1 worm cellular context compared by ENCODE assay signal in the genomic region with DNA sequence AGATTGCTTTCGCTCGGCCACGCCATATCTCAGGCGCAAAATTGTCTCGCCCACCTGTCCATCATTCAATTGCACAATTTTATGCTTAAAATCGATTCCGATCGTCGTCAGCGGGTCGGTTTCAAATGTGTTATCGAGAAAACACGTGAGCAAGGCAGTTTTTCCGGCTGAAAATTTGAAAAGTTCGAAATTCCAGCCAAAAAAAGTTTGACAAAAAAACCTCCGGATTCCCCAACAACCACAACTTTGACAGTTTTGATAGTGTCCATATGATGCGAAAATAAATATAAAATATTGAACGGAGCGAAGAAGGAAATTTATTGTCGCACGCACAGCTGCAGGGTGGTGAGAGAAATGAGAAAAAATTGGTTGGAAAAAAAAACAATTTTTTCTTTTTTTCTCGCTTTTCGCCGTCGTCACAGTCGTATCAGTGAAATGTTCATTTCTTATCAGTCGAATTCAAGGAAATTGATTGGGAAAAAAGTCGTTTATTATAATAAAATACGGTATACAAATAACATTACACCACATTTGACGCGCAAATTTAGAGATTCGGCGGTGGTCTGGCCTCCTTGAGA.
A peak's percentile ranks its signal among the peaks of the same experiment; 100 is the strongest.
TF ChIP-seq lines count a peak whose summit lies in the region.

Y71H2AM.12 (minus strand) TSS at position 486 of the 578 bp plus-strand sequence.

TF ChIP-seq in whole organism, L4 larva, 104 proteins besides CTCF, POLR2A, EP300 and RAD21 (continued from another document):
- TF ChIP-seq hlh-30 (tag; optimal IDR thresholded peaks at IDR 0.05; lab: Kevin White, UChicago; ENCODE audit: insufficient read depth) (no peak), lin-38 (GFP tag; IDR thresholded peaks at IDR 0.05; lab: Robert Waterston, UW) (no peak), set-16 (GFP tag; IDR thresholded peaks at IDR 0.05; lab: Robert Waterston, UW) (no peak), F10B5.3 (tag; optimal IDR thresholded peaks at IDR 0.05; lab: Kevin White, UChicago) (no peak), duxl-1 (tag; optimal IDR thresholded peaks at IDR 0.05; lab: Kevin White, UChicago; ENCODE audit: poor library complexity) (no peak), vab-7 (GFP tag; IDR thresholded peaks at IDR 0.05; lab: Robert Waterston, UW) (no peak), rbr-2 (tag; optimal IDR thresholded peaks at IDR 0.05; lab: Kevin White, UChicago) (no peak), R02D3.7 (tag; optimal IDR thresholded peaks at IDR 0.05; lab: Kevin White, UChicago) (no peak), nhr-10 (tag; optimal IDR thresholded peaks at IDR 0.05; lab: Kevin White, UChicago) (no peak), nhr-77 (tag; optimal IDR thresholded peaks at IDR 0.05; lab: Kevin White, UChicago) (peak; percentile 44), F49E8.2 (tag; optimal IDR thresholded peaks at IDR 0.05; lab: Kevin White, UChicago; ENCODE audit: borderline replicate concordance) (no peak), sdz-12 (GFP tag; optimal IDR thresholded peaks at IDR 0.05; lab: Kevin White, UChicago) (no peak), daf-12 (tag; optimal IDR thresholded peaks at IDR 0.05; lab: Kevin White, UChicago) (no peak), lin-29 (GFP tag; IDR thresholded peaks at IDR 0.05; lab: Robert Waterston, UW) (no peak), F44E2.7 (GFP tag; IDR thresholded peaks at IDR 0.05; lab: Robert Waterston, UW) (no peak), ceh-62 (tag; optimal IDR thresholded peaks at IDR 0.05; lab: Kevin White, UChicago) (no peak), T26A8.4 (GFP tag; IDR thresholded peaks at IDR 0.05; lab: Robert Waterston, UW) (no peak), ces-1 (GFP tag; optimal IDR thresholded peaks at IDR 0.05; lab: Kevin White, UChicago) (no peak), tra-1 (GFP tag; IDR thresholded peaks at IDR 0.05; lab: Robert Waterston, UW) (0 out of 2 replicates have a peak, but pooled peaks have one; percentile 55), ama-1 (optimal IDR thresholded peaks at IDR 0.05; lab: Kevin White, UChicago) (no peak)
